Worm (Caenorhabditis elegans) whole organism, L1 larva: ENCODE results near the gene ubc-7.

ENCODE experiments used
- C04F5.9 ChIP-seq: sonication (generic microtip); optimal IDR thresholded peaks from 2 replicates; lab custom pipeline; 2016; ENCODE audit warnings: missing genetic modification characterization, missing compliant biosample characterization
- F16B12.6 ChIP-seq: fragments of 150-350 bp; optimal IDR thresholded peaks from 2 replicates; lab custom pipeline; 2014; ENCODE audit warnings: missing biosample characterization, missing genetic modification characterization
- ama-1 ChIP-seq: fragments of 150-350 bp; optimal IDR thresholded peaks from 2 replicates; lab custom pipeline; 2014
- blmp-1 ChIP-seq: fragments of 150-350 bp; optimal IDR thresholded peaks from 2 replicates; lab custom pipeline; 2014; ENCODE audit warnings: missing biosample characterization, missing genetic modification characterization
- ceh-8 ChIP-seq: fragments of 200-800 bp; sonication (Bioruptor generic); optimal IDR thresholded peaks from 2 replicates; lab custom pipeline; 2018; ENCODE audit warnings: mild to moderate bottlenecking, missing genetic modification characterization, moderate library complexity, missing compliant biosample characterization
- ceh-88 ChIP-seq: fragments of 200-800 bp; sonication (Bioruptor generic); IDR thresholded peaks from 2 replicates; pipeline ENCODE4 v1.3.6; 2022; ENCODE audit warnings: missing genetic modification characterization, missing compliant biosample characterization
- ceh-90 ChIP-seq: sonication (generic microtip); optimal IDR thresholded peaks from 2 replicates; lab custom pipeline; 2016; ENCODE audit warnings: missing genetic modification characterization, missing compliant biosample characterization
- dsc-1 ChIP-seq: sonication (generic microtip); optimal IDR thresholded peaks from 2 replicates; lab custom pipeline; 2016; ENCODE audit warnings: mild to moderate bottlenecking, missing genetic modification characterization, missing compliant biosample characterization
- efl-1 ChIP-seq, 4 experiments: fragments of 150-350 bp; optimal IDR thresholded peaks in 3 of 4; peaks in 1 of 4; 1 replicate in 1 of 4; 2 replicates in 3 of 4; lab custom pipeline; 2014; ENCODE audit warnings: missing biosample characterization in 2 of 4, missing genetic modification characterization in 2 of 4, missing genetic modification reagents in 2 of 4
- efl-3 ChIP-seq: fragments of 200-800 bp; sonication (Bioruptor generic); optimal IDR thresholded peaks from 2 replicates; lab custom pipeline; 2018; ENCODE audit warnings: mild to moderate bottlenecking, missing genetic modification characterization, missing compliant biosample characterization
- egl-13 ChIP-seq: sonication (generic microtip); optimal IDR thresholded peaks from 2 replicates; lab custom pipeline; 2016; ENCODE audit warnings: missing genotype, missing genetic modification reagents, missing genetic modification characterization, missing compliant biosample characterization
- egl-27 ChIP-seq, 2 experiments: fragments of 150-350 bp in 1 of 2; sonication (generic microtip); optimal IDR thresholded peaks; 3 replicates each; lab custom pipeline; 2017 to 2018; ENCODE audit warnings: missing biosample characterization in 2 of 2, missing genetic modification characterization in 2 of 2, missing genetic modification reagents in 2 of 2
- elt-2 ChIP-seq: sonication (generic microtip); optimal IDR thresholded peaks from 2 replicates; lab custom pipeline; 2016; ENCODE audit warnings: missing genetic modification characterization, mild to moderate bottlenecking, inconsistent platforms, missing compliant biosample characterization, missing genetic modification reagents
- ets-5 ChIP-seq: fragments of 200-800 bp; sonication (Bioruptor generic); IDR thresholded peaks from 2 replicates; pipeline ENCODE4 v1.3.6; 2022; ENCODE audit warnings: missing genetic modification characterization, missing compliant biosample characterization
- fkh-10 ChIP-seq: sonication (generic microtip); optimal IDR thresholded peaks from 2 replicates; lab custom pipeline; 2017; ENCODE audit warnings: missing biosample characterization, missing genetic modification reagents, missing genetic modification characterization
- fkh-4 ChIP-seq: sonication (generic microtip); optimal IDR thresholded peaks from 2 replicates; lab custom pipeline; 2016; ENCODE audit warnings: missing compliant biosample characterization, missing genetic modification characterization, borderline replicate concordance
- fkh-8 ChIP-seq: sonication (generic microtip); optimal IDR thresholded peaks from 2 replicates; lab custom pipeline; 2016; ENCODE audit warnings: mild to moderate bottlenecking, missing genetic modification characterization, missing compliant biosample characterization
- fos-1 ChIP-seq: fragments of 150-350 bp; optimal IDR thresholded peaks from 2 replicates; lab custom pipeline; 2014; ENCODE audit warnings: missing biosample characterization, missing genetic modification characterization
- grh-1 ChIP-seq: fragments of 200-800 bp; sonication (Bioruptor generic); IDR thresholded peaks from 2 replicates; pipeline ENCODE4 v1.3.6; 2022; ENCODE audit warnings: missing genetic modification reagents, missing genetic modification characterization, missing compliant biosample characterization
- hlh-17 ChIP-seq: fragments of 200-800 bp; sonication (Bioruptor generic); optimal IDR thresholded peaks from 2 replicates; lab custom pipeline; 2018; ENCODE audit warnings: missing genetic modification characterization, mild to moderate bottlenecking, missing compliant biosample characterization, moderate library complexity, borderline replicate concordance
- hlh-4 ChIP-seq: sonication (generic microtip); optimal IDR thresholded peaks from 2 replicates; lab custom pipeline; 2016; ENCODE audit warnings: mild to moderate bottlenecking, missing genetic modification characterization, missing compliant biosample characterization
- hpl-2 ChIP-seq: fragments of 150-350 bp; optimal IDR thresholded peaks from 2 replicates; lab custom pipeline; 2014; ENCODE audit warnings: missing biosample characterization, missing genetic modification reagents, missing genetic modification characterization
- irx-1 ChIP-seq: sonication (generic microtip); optimal IDR thresholded peaks from 2 replicates; lab custom pipeline; 2016; ENCODE audit warnings: missing genetic modification characterization, missing compliant biosample characterization
- isw-1 ChIP-seq: fragments of 200-800 bp; sonication (Bioruptor generic); IDR thresholded peaks from 2 replicates; pipeline ENCODE4 v1.3.6; 2022; ENCODE audit warnings: missing genetic modification characterization, missing compliant biosample characterization
- lin-13 ChIP-seq: fragments of 150-350 bp; optimal IDR thresholded peaks from 2 replicates; lab custom pipeline; 2014; ENCODE audit warnings: missing biosample characterization, missing genetic modification reagents, missing genetic modification characterization
- lin-15B ChIP-seq: fragments of 150-350 bp; sonication (generic microtip); optimal IDR thresholded peaks from 3 replicates; lab custom pipeline; 2014; ENCODE audit warnings: missing biosample characterization, missing genetic modification characterization
- lin-35 ChIP-seq, 2 experiments: fragments of 150-350 bp; optimal IDR thresholded peaks; 2 replicates each; lab custom pipeline; 2014; ENCODE audit warnings: missing biosample characterization in 2 of 2, missing genetic modification characterization in 2 of 2, missing genetic modification reagents in 2 of 2
- lin-39 ChIP-seq: fragments of 150-350 bp; optimal IDR thresholded peaks from 2 replicates; lab custom pipeline; 2014; ENCODE audit warnings: missing biosample characterization, missing genetic modification reagents, missing genetic modification characterization
- lsy-2 ChIP-seq, 2 experiments: fragments of 150-350 bp; optimal IDR thresholded peaks; 2 replicates each; lab custom pipeline; 2014; ENCODE audit warnings: missing biosample characterization in 2 of 2, missing genetic modification characterization in 2 of 2
- mab-9 ChIP-seq: fragments of 200-800 bp; sonication (Bioruptor generic); IDR thresholded peaks from 2 replicates; pipeline ENCODE4 v1.3.6; 2022; ENCODE audit warnings: missing genetic modification reagents, missing genetic modification characterization, missing compliant biosample characterization
- mdl-1 ChIP-seq, 2 experiments: fragments of 150-350 bp; optimal IDR thresholded peaks; 2 replicates each; lab custom pipeline; 2014 to 2017; ENCODE audit warnings: missing biosample characterization in 2 of 2, missing genetic modification characterization in 2 of 2, inconsistent platforms in 1 of 2
- mef-2 ChIP-seq: fragments of 150-350 bp; optimal IDR thresholded peaks from 2 replicates; lab custom pipeline; 2014; ENCODE audit warnings: missing biosample characterization, missing genetic modification characterization
- nhr-237 ChIP-seq: fragments of 150-350 bp; optimal IDR thresholded peaks from 2 replicates; lab custom pipeline; 2014; ENCODE audit warnings: missing biosample characterization, missing genetic modification characterization
- nhr-28 ChIP-seq: fragments of 150-350 bp; optimal IDR thresholded peaks from 2 replicates; lab custom pipeline; 2014; ENCODE audit warnings: missing biosample characterization, missing genetic modification characterization
- nhr-76 ChIP-seq: sonication (generic microtip); optimal IDR thresholded peaks from 2 replicates; lab custom pipeline; 2017; ENCODE audit warnings: missing biosample characterization, missing genetic modification characterization
- nhr-85 ChIP-seq: sonication (generic microtip); peaks from one replicate; lab custom pipeline; 2016; ENCODE audit warnings: missing genetic modification characterization, inconsistent platforms, missing compliant biosample characterization
- pag-3 ChIP-seq: sonication (generic microtip); optimal IDR thresholded peaks from 2 replicates; lab custom pipeline; 2017; ENCODE audit warnings: missing genetic modification characterization, mild to moderate bottlenecking, missing compliant biosample characterization, antibody characterized with exemption, borderline replicate concordance; ENCODE audit not compliant: insufficient read depth
- skn-1 ChIP-seq: fragments of 150-350 bp; optimal IDR thresholded peaks from 2 replicates; lab custom pipeline; 2014; ENCODE audit warnings: missing biosample characterization, missing genetic modification characterization
- snpc-4 ChIP-seq: fragments of 150-350 bp; optimal IDR thresholded peaks from 2 replicates; lab custom pipeline; 2014; ENCODE audit warnings: missing biosample characterization, missing genetic modification characterization
- sox-4 ChIP-seq: sonication (generic microtip); optimal IDR thresholded peaks from 2 replicates; lab custom pipeline; 2016; ENCODE audit warnings: missing genetic modification characterization, missing compliant biosample characterization
- sup-37 ChIP-seq: fragments of 200-800 bp; sonication (Bioruptor generic); optimal IDR thresholded peaks from 2 replicates; lab custom pipeline; 2018; ENCODE audit warnings: mild to moderate bottlenecking, missing genetic modification characterization, missing compliant biosample characterization
- swsn-7 ChIP-seq: sonication (generic microtip); optimal IDR thresholded peaks from 2 replicates; lab custom pipeline; 2016; ENCODE audit warnings: missing genetic modification characterization, missing compliant biosample characterization
- tbx-2 ChIP-seq: sonication (generic microtip); optimal IDR thresholded peaks from 2 replicates; lab custom pipeline; 2016; ENCODE audit warnings: missing genetic modification characterization, missing compliant biosample characterization
- tlp-1 ChIP-seq: fragments of 150-350 bp; optimal IDR thresholded peaks from 2 replicates; lab custom pipeline; 2014; ENCODE audit warnings: missing biosample characterization, missing genetic modification characterization
- unc-130 ChIP-seq: fragments of 150-350 bp; optimal IDR thresholded peaks from 2 replicates; lab custom pipeline; 2017; ENCODE audit warnings: missing biosample characterization, missing genetic modification characterization, inconsistent platforms
- unc-62 ChIP-seq: fragments of 150-350 bp; optimal IDR thresholded peaks from 2 replicates; lab custom pipeline; 2014; ENCODE audit warnings: missing biosample characterization, missing genetic modification reagents, missing genetic modification characterization
- unc-86 ChIP-seq: sonication (generic microtip); optimal IDR thresholded peaks from 2 replicates; lab custom pipeline; 2016; ENCODE audit warnings: missing genetic modification characterization, missing compliant biosample characterization
- xbp-1 ChIP-seq: sonication (generic microtip); optimal IDR thresholded peaks from 2 replicates; lab custom pipeline; 2016; ENCODE audit warnings: missing genetic modification characterization, missing compliant biosample characterization
- zag-1 ChIP-seq: fragments of 150-350 bp; optimal IDR thresholded peaks from 2 replicates; lab custom pipeline; 2014; ENCODE audit warnings: missing biosample characterization, missing genetic modification characterization
- zip-4 ChIP-seq: fragments of 200-800 bp; sonication (Bioruptor generic); optimal IDR thresholded peaks from 2 replicates; lab custom pipeline; 2018; ENCODE audit warnings: mild to moderate bottlenecking, missing genetic modification characterization, moderate library complexity, missing compliant biosample characterization
- ztf-11 ChIP-seq, 2 experiments: sonication (generic microtip); optimal IDR thresholded peaks; 2 replicates each; lab custom pipeline; 2016 to 2017; ENCODE audit warnings: missing genetic modification characterization in 2 of 2, missing biosample characterization in 1 of 2, missing compliant biosample characterization in 1 of 2
- ztf-4 ChIP-seq: fragments of 150-350 bp; optimal IDR thresholded peaks from 2 replicates; lab custom pipeline; 2014; ENCODE audit warnings: missing biosample characterization, missing genetic modification characterization

Gene ubc-7

ce11 chrIII:9619079-9619761, 11.7 kb downstream of the ubc-7 start, which contains the start of gene hlh-11 (continued):
- TF ChIP-seq lsy-2 (tag; optimal IDR thresholded peaks at IDR 0.05; lab: Kevin White, UChicago) (peak; percentile 82 to 93), swsn-7 (peak; percentile 95), tbx-2 (tag; lab: Kevin White, UChicago) (peak; percentile 94), dsc-1 (tag; lab: Kevin White, UChicago) (peak; percentile 95), ama-1 (lab: Kevin White, UChicago) (no peak), lin-13 (GFP tag; lab: Kevin White, UChicago) (peak; percentile 81), F16B12.6 (tag; lab: Kevin White, UChicago) (peak; percentile 41), zag-1 (tag; lab: Kevin White, UChicago) (peak; percentile 87), ztf-11 (tag; optimal IDR thresholded peaks at IDR 0.05; lab: Kevin White, UChicago) (peak in 1 of 2 experiments; percentile 68), ets-5 (GFP tag; lab: Robert Waterston, UW) (no peak), C04F5.9 (peak; percentile 25), grh-1 (GFP tag; lab: Robert Waterston, UW) (peak; percentile 28), unc-86 (tag; lab: Kevin White, UChicago) (peak; percentile 81), tlp-1 (tag; lab: Kevin White, UChicago) (no peak), efl-1 (optimal IDR thresholded peaks at IDR 0.05; lab: Kevin White, UChicago) (peak; percentile 82 to 88), efl-1 (GFP tag; optimal IDR thresholded peaks at IDR 0.05 in 1 of 2; lab: Kevin White, UChicago) (peak; percentile 60 to 93), unc-130 (peak; percentile 58), lin-39 (peak; percentile 2), lin-35 (GFP tag; optimal IDR thresholded peaks at IDR 0.05; lab: Kevin White, UChicago) (peak; percentile 69 to 71), mdl-1 (tag; optimal IDR thresholded peaks at IDR 0.05; lab: Kevin White, UChicago) (peak; percentile 86 to 99), pag-3 (tag; lab: Kevin White, UChicago) (peak; percentile 57), zip-4 (GFP tag; lab: Kevin White, UChicago) (peak; percentile 44), nhr-28 (tag; lab: Kevin White, UChicago) (no peak), elt-2 (tag; lab: Kevin White, UChicago) (peak; percentile 65), ztf-4 (peak; percentile 92), nhr-237 (peak; percentile 39), irx-1 (tag; lab: Kevin White, UChicago) (peak; percentile 72), fkh-4 (tag; lab: Kevin White, UChicago) (peak; percentile 72), hlh-17 (GFP tag; lab: Kevin White, UChicago) (no peak), mef-2 (tag; lab: Kevin White, UChicago) (peak; percentile 59), xbp-1 (peak; percentile 77), isw-1 (peak; percentile 65), nhr-76 (tag; lab: Kevin White, UChicago) (no peak), egl-27 (tag; optimal IDR thresholded peaks at IDR 0.05; lab: Kevin White, UChicago) (peak; percentile 67 to 94), mab-9 (GFP tag; lab: Robert Waterston, UW) (peak; percentile 28), unc-62 (GFP tag; lab: Kevin White, UChicago) (no peak), hlh-4 (tag; lab: Kevin White, UChicago) (no peak), ceh-8 (GFP tag; lab: Kevin White, UChicago) (peak; percentile 47), hpl-2 (GFP tag; lab: Kevin White, UChicago) (no peak), sox-4 (peak; percentile 59), ceh-90 (tag; lab: Kevin White, UChicago) (peak; percentile 0), fos-1 (tag; lab: Kevin White, UChicago) (peak; percentile 58), fkh-8 (tag; lab: Kevin White, UChicago) (peak; percentile 90), fkh-10 (GFP tag; lab: Kevin White, UChicago) (peak; percentile 19), blmp-1 (tag; lab: Kevin White, UChicago) (peak; percentile 81), lin-15B (tag; lab: Kevin White, UChicago) (peak; percentile 38), sup-37 (GFP tag; lab: Kevin White, UChicago) (peak; percentile 59), skn-1 (tag; lab: Kevin White, UChicago) (peak; percentile 71), nhr-85 (tag; lab: Kevin White, UChicago) (peak; percentile 97), snpc-4 (tag; lab: Kevin White, UChicago) (peak; percentile 50), efl-3 (GFP tag; lab: Kevin White, UChicago) (no peak), ceh-88 (GFP tag; lab: Robert Waterston, UW) (peak; percentile 77), egl-13 (tag; lab: Kevin White, UChicago) (peak; percentile 51)
